Worm (Caenorhabditis elegans) whole organism, L4 larva: ENCODE results near the gene T21C12.8.

Experiments
- F37D6.2 ChIP-seq: sonication (generic microtip); optimal IDR thresholded peaks from 2 replicates; lab custom pipeline; 2016; ENCODE audit warnings: mild to moderate bottlenecking, missing genetic modification characterization, missing compliant biosample characterization
- aha-1 ChIP-seq: fragments of 150-350 bp; peaks from one replicate; lab custom pipeline; 2014; ENCODE audit warnings: missing biosample characterization, missing genetic modification characterization
- ceh-44 ChIP-seq: fragments of 200-800 bp; sonication (Bioruptor generic); IDR thresholded peaks from 2 replicates; pipeline ENCODE4 v1.3.6; 2022; ENCODE audit warnings: missing genetic modification reagents, missing genetic modification characterization, missing compliant biosample characterization
- ceh-62 ChIP-seq: sonication (generic microtip); optimal IDR thresholded peaks from 2 replicates; lab custom pipeline; 2017; ENCODE audit warnings: missing biosample characterization, missing genetic modification characterization
- hif-1 ChIP-seq, 2 experiments: sonication (generic microtip); optimal IDR thresholded peaks; 2 replicates each; lab custom pipeline; 2016 to 2017; ENCODE audit warnings: missing compliant biosample characterization in 2 of 2, missing genetic modification characterization in 2 of 2, missing genetic modification reagents in 2 of 2, missing genotype in 2 of 2, mild to moderate bottlenecking in 1 of 2
- lin-13 ChIP-seq: fragments of 150-350 bp; optimal IDR thresholded peaks from 2 replicates; lab custom pipeline; 2014; ENCODE audit warnings: missing biosample characterization, missing genetic modification reagents, missing genetic modification characterization
- lin-39 ChIP-seq: fragments of 150-350 bp; optimal IDR thresholded peaks from 2 replicates; lab custom pipeline; 2014; ENCODE audit warnings: missing biosample characterization, missing genetic modification reagents, missing genetic modification characterization
- lir-3 ChIP-seq: sonication (generic microtip); optimal IDR thresholded peaks from 2 replicates; lab custom pipeline; 2016; ENCODE audit warnings: mild to moderate bottlenecking, missing genetic modification characterization, missing compliant biosample characterization
- mep-1 ChIP-seq: fragments of 150-350 bp; sonication (generic microtip); optimal IDR thresholded peaks from 3 replicates; lab custom pipeline; 2014; ENCODE audit warnings: missing biosample characterization, missing genetic modification characterization
- nhr-11 ChIP-seq: fragments of 150-350 bp; optimal IDR thresholded peaks from 2 replicates; lab custom pipeline; 2014; ENCODE audit warnings: missing biosample characterization, missing genetic modification characterization
- nhr-25 ChIP-seq: sonication (generic microtip); optimal IDR thresholded peaks from 2 replicates; lab custom pipeline; 2017; ENCODE audit warnings: missing genetic modification characterization, mild to moderate bottlenecking, missing compliant biosample characterization, antibody characterized with exemption, moderate library complexity, borderline replicate concordance; ENCODE audit not compliant: insufficient read depth
- nhr-76 ChIP-seq: fragments of 150-350 bp; optimal IDR thresholded peaks from 2 replicates; lab custom pipeline; 2014; ENCODE audit warnings: missing biosample characterization, missing genetic modification characterization
- pqm-1 ChIP-seq: sonication (generic microtip); optimal IDR thresholded peaks from 2 replicates; lab custom pipeline; 2017; ENCODE audit warnings: missing biosample characterization, missing genetic modification characterization

DNA sequence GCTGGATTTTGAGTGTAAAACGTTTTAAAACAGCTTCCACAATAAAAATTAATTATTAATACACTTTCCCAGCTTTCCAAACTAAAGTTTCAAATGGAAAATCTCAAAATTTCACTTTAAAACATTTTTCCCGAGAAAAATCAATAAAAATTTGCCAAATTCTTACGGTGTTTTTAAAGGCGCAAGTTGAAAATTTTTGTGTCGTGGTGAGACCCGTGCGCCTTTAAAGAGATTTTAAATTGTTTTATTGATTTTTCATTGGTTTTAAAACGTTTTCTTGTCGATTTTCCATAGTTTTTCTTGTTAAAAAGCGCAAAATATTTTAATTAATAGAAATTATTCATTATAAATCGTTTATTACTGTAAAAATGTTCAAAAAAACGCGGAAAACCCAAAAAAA lies 9.1 kb upstream of the T21C12.8 start, which contains the start of gene Y45F3A.1:
- TF ChIP-seq nhr-11 (tag; lab: Kevin White, UChicago) (no peak), ceh-44 (GFP tag; lab: Robert Waterston, UW) (no peak), hif-1 (tag; optimal IDR thresholded peaks at IDR 0.05; lab: Kevin White, UChicago) (no peak), mep-1 (tag; lab: Kevin White, UChicago) (no peak), pqm-1 (tag; lab: Kevin White, UChicago) (no peak), ceh-62 (tag; lab: Kevin White, UChicago) (no peak), nhr-25 (tag; lab: Kevin White, UChicago) (no peak), nhr-76 (tag; lab: Kevin White, UChicago) (no peak), F37D6.2 (no peak), lin-39 (tag; lab: Kevin White, UChicago) (no peak), aha-1 (tag; lab: Kevin White, UChicago) (no peak), lin-13 (no peak), lir-3 (tag; lab: Kevin White, UChicago) (no peak)
